Worm (Caenorhabditis elegans) whole organism, mixed stage, embryonic: Measurements from ENCODE around the gene unc-64.
"Not testable (repeated sequence)": the region's sequence is repeated elsewhere in the genome, so short reads cannot be mapped to it uniquely, and the experiment has no call there.

ENCODE experiments used
- M03D4.4 ChIP-seq: sonication (generic microtip); optimal IDR thresholded peaks from 2 replicates; lab custom pipeline; 2017; ENCODE audit warnings: mild to moderate bottlenecking, missing genetic modification characterization, missing compliant biosample characterization
- bed-3 ChIP-seq: fragments of 200-800 bp; sonication (Bioruptor generic); optimal IDR thresholded peaks from 3 replicates; lab custom pipeline; 2018; ENCODE audit warnings: mild to moderate bottlenecking, missing genetic modification characterization, moderate library complexity, missing compliant biosample characterization
- blmp-1 ChIP-seq: fragments of 150-350 bp; optimal IDR thresholded peaks from 2 replicates; lab custom pipeline; 2014; ENCODE audit warnings: missing biosample characterization, missing genetic modification characterization
- ceh-39 ChIP-seq: fragments of 150-350 bp; optimal IDR thresholded peaks from 2 replicates; lab custom pipeline; 2014; ENCODE audit warnings: missing biosample characterization, missing genetic modification characterization
- ceh-43 ChIP-seq: fragments of 200-800 bp; sonication (Bioruptor generic); optimal IDR thresholded peaks from 2 replicates; lab custom pipeline; 2018; ENCODE audit warnings: mild to moderate bottlenecking, missing genetic modification characterization, moderate library complexity, missing compliant biosample characterization
- ceh-83 ChIP-seq: fragments of 200-800 bp; sonication (Bioruptor generic); optimal IDR thresholded peaks from 2 replicates; lab custom pipeline; 2018; ENCODE audit warnings: mild to moderate bottlenecking, missing genetic modification characterization, missing compliant biosample characterization
- ces-1 ChIP-seq: fragments of 150-350 bp; optimal IDR thresholded peaks from 2 replicates; lab custom pipeline; 2014; ENCODE audit warnings: missing biosample characterization, missing genetic modification reagents, missing genetic modification characterization
- cnd-1 ChIP-seq: fragments of 200-800 bp; sonication (Bioruptor generic); optimal IDR thresholded peaks from 2 replicates; lab custom pipeline; 2018; ENCODE audit warnings: mild to moderate bottlenecking, missing genetic modification characterization, missing compliant biosample characterization
- drap-1 ChIP-seq: fragments of 200-800 bp; sonication (Bioruptor generic); optimal IDR thresholded peaks from 3 replicates; lab custom pipeline; 2018; ENCODE audit warnings: mild to moderate bottlenecking, missing genetic modification characterization, missing compliant biosample characterization
- elt-1 ChIP-seq: sonication (generic microtip); optimal IDR thresholded peaks from 2 replicates; lab custom pipeline; 2017; ENCODE audit warnings: missing genetic modification characterization, mild to moderate bottlenecking, missing compliant biosample characterization, antibody characterized with exemption, moderate library complexity, borderline replicate concordance; ENCODE audit not compliant: insufficient read depth
- elt-3 ChIP-seq: fragments of 150-350 bp; optimal IDR thresholded peaks from 2 replicates; lab custom pipeline; 2014; ENCODE audit warnings: missing biosample characterization, missing genetic modification characterization
- flh-1 ChIP-seq: fragments of 200-800 bp; sonication (Bioruptor generic); optimal IDR thresholded peaks from 2 replicates; lab custom pipeline; 2018; ENCODE audit warnings: mild to moderate bottlenecking, missing genetic modification characterization, moderate library complexity, missing compliant biosample characterization
- ham-2 ChIP-seq: fragments of 200-800 bp; sonication (Bioruptor generic); optimal IDR thresholded peaks from 2 replicates; lab custom pipeline; 2018; ENCODE audit warnings: mild to moderate bottlenecking, missing genetic modification characterization, missing compliant biosample characterization
- hlh-1 ChIP-seq: fragments of 150-350 bp; optimal IDR thresholded peaks from 2 replicates; lab custom pipeline; 2014; ENCODE audit warnings: missing biosample characterization, missing genetic modification reagents, missing genetic modification characterization
- lin-13 ChIP-seq: fragments of 150-350 bp; optimal IDR thresholded peaks from 2 replicates; lab custom pipeline; 2014; ENCODE audit warnings: missing biosample characterization, missing genetic modification characterization
- lin-32 ChIP-seq: fragments of 200-800 bp; sonication (Bioruptor generic); optimal IDR thresholded peaks from 2 replicates; lab custom pipeline; 2018; ENCODE audit warnings: mild to moderate bottlenecking, missing genetic modification characterization, missing compliant biosample characterization
- lsy-2 ChIP-seq: fragments of 150-350 bp; optimal IDR thresholded peaks from 2 replicates; lab custom pipeline; 2014; ENCODE audit warnings: missing biosample characterization, missing genetic modification characterization
- mab-5 ChIP-seq: fragments of 150-350 bp; optimal IDR thresholded peaks from 2 replicates; lab custom pipeline; 2014; ENCODE audit warnings: missing biosample characterization, missing genetic modification characterization
- mep-1 ChIP-seq: fragments of 150-350 bp; optimal IDR thresholded peaks from 2 replicates; lab custom pipeline; 2017; ENCODE audit warnings: missing biosample characterization, missing genetic modification reagents, missing genetic modification characterization, inconsistent platforms
- mls-2 ChIP-seq: sonication (generic microtip); optimal IDR thresholded peaks from 2 replicates; lab custom pipeline; 2016; ENCODE audit warnings: mild to moderate bottlenecking, missing genetic modification characterization, moderate library complexity, missing compliant biosample characterization
- nhr-12 ChIP-seq: fragments of 150-350 bp; optimal IDR thresholded peaks from 2 replicates; lab custom pipeline; 2014; ENCODE audit warnings: missing biosample characterization, missing genetic modification characterization
- nhr-2 ChIP-seq: fragments of 150-350 bp; optimal IDR thresholded peaks from 2 replicates; lab custom pipeline; 2014; ENCODE audit warnings: missing biosample characterization, missing genetic modification characterization
- nhr-237 ChIP-seq: fragments of 150-350 bp; optimal IDR thresholded peaks from 2 replicates; lab custom pipeline; 2014; ENCODE audit warnings: missing biosample characterization, missing genetic modification characterization
- nhr-28 ChIP-seq: fragments of 150-350 bp; optimal IDR thresholded peaks from 2 replicates; lab custom pipeline; 2014; ENCODE audit warnings: missing biosample characterization, missing genetic modification characterization
- nhr-76 ChIP-seq: sonication (generic microtip); optimal IDR thresholded peaks from 2 replicates; lab custom pipeline; 2017; ENCODE audit warnings: missing biosample characterization, missing genetic modification characterization
- pha-4 ChIP-seq: fragments of 150-350 bp; optimal IDR thresholded peaks from 2 replicates; lab custom pipeline; 2018; ENCODE audit warnings: missing biosample characterization, missing genetic modification reagents, missing genetic modification characterization
- sem-2 ChIP-seq: fragments of 200-800 bp; sonication (Bioruptor generic); optimal IDR thresholded peaks from 2 replicates; lab custom pipeline; 2018; ENCODE audit warnings: mild to moderate bottlenecking, missing genetic modification characterization, missing compliant biosample characterization
- snpc-4 ChIP-seq: fragments of 150-350 bp; optimal IDR thresholded peaks from 2 replicates; lab custom pipeline; 2014; ENCODE audit warnings: missing biosample characterization, missing genetic modification characterization
- sptf-1 ChIP-seq: sonication (generic microtip); optimal IDR thresholded peaks from 2 replicates; lab custom pipeline; 2017; ENCODE audit warnings: mild to moderate bottlenecking, missing genetic modification characterization, moderate library complexity, missing compliant biosample characterization
- tbx-8 ChIP-seq: fragments of 200-800 bp; sonication (Bioruptor generic); optimal IDR thresholded peaks from 2 replicates; lab custom pipeline; 2018; ENCODE audit warnings: mild to moderate bottlenecking, missing genetic modification characterization, moderate library complexity, missing compliant biosample characterization
- unc-120 ChIP-seq: sonication (generic microtip); optimal IDR thresholded peaks from 2 replicates; lab custom pipeline; 2017; ENCODE audit warnings: missing genetic modification characterization, missing compliant biosample characterization; ENCODE audit not compliant: poor library complexity, severe bottlenecking
- unc-39 ChIP-seq: fragments of 150-350 bp; optimal IDR thresholded peaks from 2 replicates; lab custom pipeline; 2014; ENCODE audit warnings: missing biosample characterization, missing genetic modification characterization
- unc-62 ChIP-seq: fragments of 150-350 bp; optimal IDR thresholded peaks from 2 replicates; lab custom pipeline; 2014; ENCODE audit warnings: missing biosample characterization, missing genetic modification reagents, missing genetic modification characterization
- zip-8 ChIP-seq: fragments of 150-350 bp; optimal IDR thresholded peaks from 2 replicates; lab custom pipeline; 2014; ENCODE audit warnings: missing biosample characterization, missing genetic modification characterization
- ztf-11 ChIP-seq: fragments of 150-350 bp; optimal IDR thresholded peaks from 2 replicates; lab custom pipeline; 2014; ENCODE audit warnings: missing biosample characterization, missing genetic modification characterization

unc-64 gene

DNA sequence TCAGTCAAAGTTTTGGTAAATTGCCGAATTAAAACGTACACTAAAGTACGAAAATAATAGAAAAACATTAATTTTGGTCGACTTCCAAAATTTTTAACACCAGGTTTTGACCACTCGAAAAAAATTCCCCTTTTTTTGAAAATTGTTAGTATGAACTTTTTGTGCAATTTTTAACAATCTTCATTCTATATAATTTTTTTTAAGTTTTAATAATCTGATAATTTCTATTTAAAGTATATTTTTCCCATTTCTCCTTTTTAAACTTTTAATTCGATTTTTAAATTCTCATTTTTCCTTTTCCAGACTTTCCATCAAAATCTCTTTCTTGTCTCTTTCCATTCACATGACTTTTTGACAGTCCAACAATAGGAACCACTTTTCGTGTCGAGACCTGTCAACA lies at the start of gene unc-64:
Gene unc-64 (plus strand): TSS at position 301 of the 400 bp plus-strand sequence.
- TF ChIP-seq ceh-39 (tag; lab: Kevin White, UChicago) (no peak), drap-1 (GFP tag; lab: Kevin White, UChicago) (no peak), unc-39 (tag; lab: Kevin White, UChicago) (no peak), nhr-237 (no peak), nhr-28 (no peak), sptf-1 (no peak), bed-3 (GFP tag; lab: Kevin White, UChicago) (no peak), lin-13 (tag; lab: Kevin White, UChicago) (no peak), lin-32 (GFP tag; lab: Kevin White, UChicago) (no peak), nhr-12 (tag; lab: Kevin White, UChicago) (no peak), nhr-2 (tag; lab: Kevin White, UChicago) (no peak), M03D4.4 (tag; lab: Kevin White, UChicago) (no peak), ces-1 (GFP tag; lab: Kevin White, UChicago) (no peak), cnd-1 (tag; lab: Kevin White, UChicago) (no peak), ztf-11 (tag; lab: Kevin White, UChicago) (no peak), hlh-1 (no peak), mls-2 (tag; lab: Kevin White, UChicago) (no peak), ceh-83 (GFP tag; lab: Kevin White, UChicago) (no peak), nhr-76 (no peak), elt-3 (tag; lab: Kevin White, UChicago) (no peak)

DNA sequence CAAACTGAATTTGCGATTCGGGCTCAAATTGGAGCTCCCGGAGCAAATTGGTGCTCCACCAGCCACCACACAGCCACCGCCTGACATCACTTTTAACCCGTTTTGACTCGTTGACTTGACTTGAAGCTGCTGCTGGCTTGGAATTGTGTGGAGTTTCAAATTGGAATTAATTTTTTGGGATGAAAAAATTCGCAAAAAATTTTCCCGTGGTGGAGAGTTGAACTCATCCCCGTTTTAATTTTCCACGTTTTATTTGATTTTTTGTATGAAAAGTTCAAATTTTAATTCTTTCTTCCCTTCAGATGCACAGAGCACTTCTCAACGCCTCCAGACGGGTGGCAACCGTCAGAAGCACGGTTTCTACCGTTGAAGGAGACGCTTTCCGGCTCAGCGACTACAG lies 31.8 kb upstream of the unc-64 start, which contains the start of gene Y43F4A.4:
Gene Y43F4A.4 (plus strand): TSS at position 301 of the 400 bp plus-strand sequence.
- not testable (repeated sequence) for TF ChIP-seq unc-39, lsy-2, cnd-1 (tag; lab: Kevin White, UChicago)

DNA sequence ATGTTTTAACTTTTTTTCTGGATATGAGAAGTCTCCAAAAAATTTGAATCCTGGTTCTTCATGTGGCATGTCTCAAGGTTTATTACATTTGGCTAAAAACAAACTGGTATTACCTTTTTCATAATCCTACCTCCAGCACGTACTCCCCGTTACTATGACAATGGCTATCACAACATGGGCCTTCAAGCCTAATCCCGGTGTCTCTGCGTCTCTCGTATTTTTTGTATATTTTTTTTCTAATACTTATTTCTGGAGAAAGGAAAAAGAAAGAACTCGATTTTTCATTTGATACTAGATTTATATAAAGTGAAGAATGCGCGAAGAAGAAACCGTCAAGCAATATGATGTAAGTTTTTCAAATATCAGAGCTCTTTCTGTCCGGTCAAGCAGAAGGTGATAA lies 30.8 kb upstream of the unc-64 start, which contains the start of gene anoh-1:
Gene anoh-1 (plus strand): TSS at position 301 of the 400 bp plus-strand sequence.
- TF ChIP-seq ces-1 (GFP tag; lab: Kevin White, UChicago) (no peak), lin-32 (GFP tag; lab: Kevin White, UChicago) (no peak), zip-8 (tag; lab: Kevin White, UChicago) (no peak), flh-1 (no peak), ceh-43 (GFP tag; lab: Kevin White, UChicago) (no peak), M03D4.4 (tag; lab: Kevin White, UChicago) (no peak)

DNA sequence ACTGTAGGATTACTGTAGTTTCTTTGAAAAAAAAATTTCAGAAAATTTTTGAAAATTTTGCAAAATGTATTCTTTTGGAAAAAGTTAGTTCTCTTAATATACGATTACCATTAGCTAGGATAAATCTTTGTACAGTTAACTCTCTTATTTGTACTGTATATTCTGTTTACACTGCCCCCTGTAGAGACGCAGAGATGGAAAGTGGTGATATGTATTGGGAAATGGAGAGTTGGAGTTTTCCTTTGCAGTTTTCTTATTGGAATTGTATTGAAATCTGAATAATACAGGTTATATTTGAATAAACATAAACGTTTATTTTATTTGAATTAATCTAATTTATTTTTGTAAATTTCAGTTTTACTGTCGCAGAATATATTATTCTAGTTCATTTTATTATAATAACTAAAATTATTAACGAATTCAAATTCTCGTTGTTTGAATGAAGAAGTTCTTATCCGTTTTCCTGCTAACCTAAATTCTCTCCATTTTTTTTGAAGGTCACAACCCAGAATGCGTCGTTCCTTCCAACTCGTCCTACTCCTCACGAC lies 22.8 kb upstream of the unc-64 start, which contains the start of gene F56A8.9:
Gene F56A8.9 (plus strand): TSS at position 498 of the 548 bp plus-strand sequence.
- TF ChIP-seq mep-1 (tag; lab: Kevin White, UChicago), result no peak
- TF ChIP-seq pha-4 (tag; lab: Kevin White, UChicago), result peak; percentile 45
- TF ChIP-seq, all 35 proteins: peak for 1

DNA sequence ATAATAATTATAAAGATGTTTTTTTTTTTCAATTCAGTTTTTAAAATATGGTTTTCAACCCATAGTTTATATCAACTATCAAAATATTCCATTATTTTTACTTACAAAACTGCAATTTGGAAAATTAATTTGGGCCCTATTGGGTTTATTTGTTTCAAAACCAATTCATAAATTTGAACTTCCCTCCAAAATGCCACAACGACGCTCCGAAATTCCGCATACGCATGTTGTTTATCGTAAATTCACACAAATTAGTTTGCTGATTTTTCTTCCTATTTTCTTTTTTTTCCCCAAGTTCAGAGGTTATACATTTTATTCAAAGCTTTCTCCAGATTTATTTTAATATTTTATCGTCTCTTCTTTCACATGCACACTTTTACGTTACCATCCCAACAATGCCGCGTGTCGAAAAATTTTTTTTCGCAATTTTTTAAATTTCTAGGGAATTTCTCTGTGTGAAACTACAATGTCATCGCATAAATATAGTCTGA lies 20.6 kb upstream of the unc-64 start, which contains the start of gene F56A8.3:
Gene F56A8.3 (plus strand): TSS at position 441 of the 491 bp plus-strand sequence.
- no peak for TF ChIP-seq cnd-1 (tag; lab: Kevin White, UChicago)
- no peak for TF ChIP-seq drap-1 (GFP tag; lab: Kevin White, UChicago)
- TF ChIP-seq nhr-2 (tag; lab: Kevin White, UChicago), result no peak
- TF ChIP-seq tbx-8 (GFP tag; lab: Kevin White, UChicago), result no peak
- no peak for TF ChIP-seq ztf-11 (tag; lab: Kevin White, UChicago)
- no peak for TF ChIP-seq ham-2 (GFP tag; lab: Kevin White, UChicago)
- no peak for TF ChIP-seq lin-32 (GFP tag; lab: Kevin White, UChicago)
- TF ChIP-seq nhr-12 (tag; lab: Kevin White, UChicago), result no peak
- TF ChIP-seq sem-2 (GFP tag; lab: Kevin White, UChicago), result no peak
- no peak for TF ChIP-seq snpc-4 (tag; lab: Kevin White, UChicago)
- TF ChIP-seq elt-1 (tag; lab: Kevin White, UChicago), result no peak
- no peak for TF ChIP-seq lin-13 (tag; lab: Kevin White, UChicago)
- peak; percentile 3 for TF ChIP-seq mep-1 (tag; lab: Kevin White, UChicago)
- peak; percentile 7 for TF ChIP-seq sptf-1
- TF ChIP-seq unc-39 (tag; lab: Kevin White, UChicago), result no peak
- TF ChIP-seq ces-1 (GFP tag; lab: Kevin White, UChicago), result peak; percentile 36
- TF ChIP-seq zip-8 (tag; lab: Kevin White, UChicago), result no peak
- no peak for TF ChIP-seq M03D4.4 (tag; lab: Kevin White, UChicago)
- TF ChIP-seq mab-5, result peak; percentile 35
- no peak for TF ChIP-seq bed-3 (GFP tag; lab: Kevin White, UChicago)
- no peak for TF ChIP-seq ceh-43 (GFP tag; lab: Kevin White, UChicago)
- no peak for TF ChIP-seq nhr-76
- TF ChIP-seq unc-62, result no peak
- TF ChIP-seq blmp-1, result no peak
- no peak for TF ChIP-seq elt-3 (tag; lab: Kevin White, UChicago)
- no peak for TF ChIP-seq ceh-39 (tag; lab: Kevin White, UChicago)
- TF ChIP-seq unc-120, result no peak
- TF ChIP-seq flh-1, result no peak
- TF ChIP-seq mls-2 (tag; lab: Kevin White, UChicago), result no peak
- peak; percentile 51 for TF ChIP-seq pha-4 (tag; lab: Kevin White, UChicago)
- TF ChIP-seq lsy-2 (tag; lab: Kevin White, UChicago), result peak; percentile 14
- peak; percentile 35 for TF ChIP-seq hlh-1
- TF ChIP-seq ceh-83 (GFP tag; lab: Kevin White, UChicago), result no peak
- TF ChIP-seq nhr-237, result peak; percentile 13
- no peak for TF ChIP-seq nhr-28
